Worm (Caenorhabditis elegans) whole organism, L1 larva: ENCODE data around the gene vit-6.

Source experiments
- C34B4.2 ChIP-seq: sonication (generic microtip); optimal IDR thresholded peaks from 2 replicates; lab custom pipeline; 2017; ENCODE audit warnings: mild to moderate bottlenecking, missing genetic modification characterization, missing compliant biosample characterization
- egl-27 ChIP-seq, 2 experiments: fragments of 150-350 bp in 1 of 2; sonication (generic microtip); optimal IDR thresholded peaks; 3 replicates each; lab custom pipeline; 2017 to 2018; ENCODE audit warnings: missing biosample characterization in 2 of 2, missing genetic modification characterization in 2 of 2, missing genetic modification reagents in 2 of 2
- nhr-12 ChIP-seq: sonication (generic microtip); optimal IDR thresholded peaks from 2 replicates; lab custom pipeline; 2017; ENCODE audit warnings: missing biosample characterization, missing genetic modification characterization
- nhr-237 ChIP-seq: fragments of 150-350 bp; optimal IDR thresholded peaks from 2 replicates; lab custom pipeline; 2014; ENCODE audit warnings: missing biosample characterization, missing genetic modification characterization
- sup-37 ChIP-seq: fragments of 200-800 bp; sonication (Bioruptor generic); optimal IDR thresholded peaks from 2 replicates; lab custom pipeline; 2018; ENCODE audit warnings: mild to moderate bottlenecking, missing genetic modification characterization, missing compliant biosample characterization

- TF ChIP-seq C34B4.2 (tag; lab: Kevin White, UChicago) (no peak), nhr-12 (tag; lab: Kevin White, UChicago) (no peak), egl-27 (tag; optimal IDR thresholded peaks at IDR 0.05; lab: Kevin White, UChicago) (no peak), nhr-237 (tag; lab: Kevin White, UChicago) (no peak), sup-37 (GFP tag; lab: Kevin White, UChicago) (no peak)
These were observed 51.9 kb downstream of the vit-6 start, which contains the start of gene F35H10.10 for ce11 chrIV:8312846-8313245.
